Worm (Caenorhabditis elegans): ENCODE data around the gene T22H9.1.

Gene T22H9.1

DNA sequence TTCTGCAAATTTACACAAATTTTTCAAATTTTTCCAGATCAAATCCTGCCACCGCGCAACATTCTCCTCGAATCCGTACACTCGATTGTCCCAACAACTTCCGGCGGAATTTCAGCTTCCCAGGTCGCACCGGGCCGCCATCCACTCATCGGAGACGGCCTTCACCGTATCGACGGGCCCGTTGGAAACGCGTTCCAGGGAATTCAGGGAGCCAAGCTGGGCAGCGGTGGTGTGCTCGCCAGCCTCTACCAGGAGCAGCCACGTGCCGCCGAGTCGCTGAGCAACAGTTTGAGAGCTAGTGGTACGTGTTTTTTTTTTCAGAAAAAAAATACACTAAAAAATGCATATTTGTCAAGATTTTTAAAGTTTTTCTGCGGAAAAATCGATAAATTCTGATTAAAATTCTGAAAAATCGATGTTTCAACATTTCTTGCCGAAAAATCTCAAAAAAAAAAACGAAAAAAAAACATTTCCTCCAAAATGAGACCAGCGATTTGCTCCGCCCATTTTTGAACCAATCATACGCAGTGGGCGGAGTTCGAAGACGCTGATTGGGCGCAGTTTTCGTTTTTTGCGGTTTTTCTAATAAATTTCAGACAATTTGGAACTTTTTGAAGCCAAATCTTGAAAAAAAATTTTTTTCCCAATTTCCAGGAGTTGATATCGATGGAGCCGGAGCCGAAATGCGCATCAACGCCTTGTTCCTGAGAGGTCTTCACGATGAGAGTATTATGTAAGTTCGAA, 2.4 kb upstream of the T22H9.1 start:
- no peak for TF ChIP-seq unc-62 (GFP tag; optimal IDR thresholded peaks at IDR 0.05)

DNA sequence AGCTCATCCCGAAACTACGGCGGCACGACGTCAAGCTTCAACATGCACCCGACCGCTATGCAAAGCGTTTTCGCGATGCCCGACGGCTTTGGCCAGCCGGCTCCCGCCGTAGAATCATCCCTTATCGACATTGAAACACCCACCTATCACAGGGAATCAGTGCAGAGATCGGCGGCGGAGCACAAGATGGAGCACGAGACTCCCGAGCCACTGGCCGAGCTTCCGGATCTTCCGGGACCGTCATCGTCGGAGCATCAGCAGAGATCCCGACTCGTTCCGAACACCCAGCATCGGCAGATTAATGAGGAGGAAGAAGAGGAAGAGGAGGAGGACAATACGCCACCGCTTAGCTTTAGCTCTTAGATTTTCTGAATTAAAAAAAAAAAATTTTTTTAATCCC, 1.1 kb upstream of the T22H9.1 start:
- TF ChIP-seq unc-62 (GFP tag; optimal IDR thresholded peaks at IDR 0.05), result no peak

DNA sequence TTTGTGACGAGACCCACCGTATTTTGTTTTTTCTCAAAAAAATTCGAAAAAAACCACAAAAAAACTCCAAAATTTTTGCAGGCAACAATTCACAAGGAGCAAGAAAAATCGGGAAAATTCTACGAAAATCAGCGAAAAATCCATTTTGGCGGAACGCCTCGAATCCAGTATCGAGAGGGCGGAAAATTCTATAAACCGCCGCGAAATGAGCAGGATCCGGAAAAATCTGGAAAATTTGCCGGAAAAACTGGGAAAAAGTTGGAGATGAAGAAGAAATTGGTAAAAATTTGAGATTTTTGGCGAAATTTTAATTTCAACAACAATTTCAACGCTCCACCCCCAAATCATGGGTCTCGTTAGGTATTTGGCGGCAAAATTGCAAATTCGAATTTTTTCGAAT, 502 bp downstream of the T22H9.1 start:
- no peak for TF ChIP-seq unc-62 (GFP tag; optimal IDR thresholded peaks at IDR 0.05)

DNA sequence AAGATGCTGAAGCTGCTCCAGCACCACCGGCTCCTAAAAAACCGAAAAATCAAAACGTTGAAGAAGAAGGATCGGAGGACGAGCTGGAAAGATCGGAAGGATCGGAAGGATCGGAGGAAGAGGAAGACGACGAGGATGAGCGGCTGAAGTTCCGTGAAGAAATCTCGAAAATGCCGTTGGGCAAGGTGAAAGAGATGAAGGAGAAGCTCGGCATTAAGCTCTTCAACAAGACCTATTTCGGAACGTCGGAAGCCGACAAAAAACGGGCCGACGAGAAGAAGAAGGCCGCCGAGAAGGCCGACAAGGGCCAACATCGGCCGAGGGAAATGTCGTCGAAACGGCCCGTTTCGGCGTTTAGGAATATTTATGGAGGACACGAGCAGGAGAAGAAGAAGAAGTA, 1.7 kb downstream of the T22H9.1 start:
- no peak for TF ChIP-seq unc-62 (GFP tag; optimal IDR thresholded peaks at IDR 0.05)

DNA sequence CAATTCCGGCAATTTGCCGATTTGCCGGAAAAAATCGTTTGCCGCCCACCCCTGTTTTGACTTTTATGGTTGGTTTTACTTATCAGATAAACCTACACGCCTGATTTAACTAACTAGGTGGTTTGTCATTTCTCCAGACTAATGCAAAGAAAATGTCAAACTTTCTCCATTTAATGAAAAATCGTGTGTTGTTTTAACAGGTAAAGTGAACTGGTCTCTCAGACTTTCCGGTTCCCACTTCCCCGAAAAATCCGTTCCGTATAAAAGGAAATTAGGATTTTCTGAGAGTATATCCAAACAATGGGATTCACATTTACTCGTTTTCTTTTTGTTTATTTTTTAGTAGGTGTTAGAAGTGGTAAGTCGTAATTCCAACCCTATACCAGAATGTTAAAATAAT, 5.1 kb downstream of the T22H9.1 start, which contains the start of gene mltn-6:
mltn-6 (plus strand) TSS at position 301 of the 400 bp plus-strand sequence.
- no peak for TF ChIP-seq unc-62 (GFP tag; optimal IDR thresholded peaks at IDR 0.05)

DNA sequence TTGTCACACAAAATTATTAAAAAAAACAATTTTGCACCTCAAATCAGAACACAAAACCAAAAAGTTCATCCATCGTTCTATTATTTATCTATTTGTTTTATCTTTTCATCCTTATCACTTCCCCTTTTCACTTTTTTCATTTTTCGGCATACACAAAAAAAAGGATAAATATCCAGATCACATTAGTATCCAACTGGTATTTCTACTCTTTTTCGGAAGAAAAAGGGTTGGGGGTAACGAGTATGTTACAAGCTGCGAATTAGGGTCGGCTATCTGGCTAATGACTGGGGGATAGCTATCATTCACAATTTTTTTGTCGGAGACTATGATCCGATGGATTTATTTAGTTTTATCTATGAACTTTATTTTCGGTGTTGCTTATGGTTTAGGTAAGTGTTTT, 10.5 kb downstream of the T22H9.1 start, which contains the start of gene mltn-7:
mltn-7 (plus strand) TSS at position 301 of the 400 bp plus-strand sequence.
- no peak for TF ChIP-seq unc-62 (GFP tag; optimal IDR thresholded peaks at IDR 0.05)

DNA sequence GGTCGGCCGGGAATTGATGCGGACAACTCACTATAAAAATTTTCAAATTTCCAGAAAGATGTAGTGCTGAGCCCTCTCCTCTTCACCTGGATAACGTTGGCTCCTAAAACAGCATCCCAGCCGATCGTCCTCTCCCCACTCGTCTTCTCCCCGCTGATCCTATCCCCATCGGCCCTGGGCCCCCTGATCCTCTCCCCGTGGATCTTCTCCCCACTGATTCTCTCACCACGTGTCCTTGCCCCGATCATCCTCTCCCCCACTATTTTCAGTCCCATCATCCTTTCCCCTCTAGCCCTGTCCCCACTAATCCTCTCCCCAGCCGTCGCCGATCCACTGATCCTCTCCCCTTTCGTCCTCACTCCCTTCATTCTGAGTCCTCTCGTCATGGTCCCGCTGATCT, 13.6 kb downstream of the T22H9.1 start:
- no peak for TF ChIP-seq unc-62 (GFP tag; optimal IDR thresholded peaks at IDR 0.05)

DNA sequence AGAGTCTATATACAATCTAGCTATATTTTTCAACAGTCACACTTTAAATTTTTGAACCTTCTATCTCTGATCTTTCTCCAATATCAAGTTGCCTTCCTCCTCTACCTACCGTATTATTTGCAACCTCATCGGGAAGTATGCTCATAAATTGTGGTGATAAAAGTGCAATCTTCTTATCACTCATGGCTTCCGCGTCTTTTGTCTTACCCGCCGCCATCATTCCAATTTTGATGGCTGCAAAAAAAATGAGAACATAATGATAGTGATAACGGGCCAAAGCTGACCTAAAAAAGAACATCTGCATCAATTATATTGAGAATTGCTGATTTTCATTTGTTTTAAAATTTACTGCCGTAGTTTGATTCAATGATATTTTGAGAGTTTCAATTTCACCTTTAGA, 17.2 kb downstream of the T22H9.1 start:
- TF ChIP-seq unc-62 (GFP tag; optimal IDR thresholded peaks at IDR 0.05), result no peak

DNA sequence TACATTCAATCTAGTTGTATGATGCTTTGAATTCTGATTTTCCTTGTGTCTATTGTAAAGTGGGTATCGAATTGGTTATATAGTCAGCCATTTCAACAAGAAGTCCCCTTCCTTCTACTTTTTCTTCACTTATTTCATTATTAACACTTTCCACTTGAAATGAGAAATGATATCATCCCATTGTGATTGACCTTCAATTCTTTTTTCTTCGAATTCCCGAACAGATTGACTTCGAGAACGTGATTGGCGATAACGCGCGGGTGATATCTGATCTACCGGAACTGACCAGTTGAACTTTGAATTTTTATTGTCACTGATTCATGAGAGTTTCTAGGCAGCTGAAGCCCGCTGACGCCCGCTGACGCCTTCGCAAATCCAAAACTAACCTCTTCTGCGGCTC, 18.7 kb downstream of the T22H9.1 start:
- TF ChIP-seq unc-62 (GFP tag; optimal IDR thresholded peaks at IDR 0.05), result no peak

DNA sequence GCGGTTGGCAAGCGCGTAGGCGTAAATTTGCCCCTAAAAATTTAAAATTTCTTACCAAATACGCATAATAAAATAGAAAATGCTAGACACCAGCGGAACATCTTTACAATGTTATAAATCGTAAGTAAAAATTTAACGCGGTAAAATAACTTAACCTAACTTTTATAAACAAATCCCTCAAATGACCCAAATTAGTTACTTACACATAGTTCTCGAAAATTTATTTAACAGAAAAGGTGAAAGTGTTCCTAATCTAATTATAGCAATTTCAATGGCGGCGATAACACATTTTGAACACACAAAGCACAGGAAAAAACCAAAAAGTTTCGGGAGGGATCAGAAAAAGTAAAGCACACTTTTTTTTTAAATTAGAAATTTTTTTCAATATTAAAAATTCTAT, 20.6 kb downstream of the T22H9.1 start, which contains the start of gene mltn-8:
mltn-8 (minus strand) TSS at position 101 of the 400 bp plus-strand sequence.
- no peak for TF ChIP-seq unc-62 (GFP tag; optimal IDR thresholded peaks at IDR 0.05)

DNA sequence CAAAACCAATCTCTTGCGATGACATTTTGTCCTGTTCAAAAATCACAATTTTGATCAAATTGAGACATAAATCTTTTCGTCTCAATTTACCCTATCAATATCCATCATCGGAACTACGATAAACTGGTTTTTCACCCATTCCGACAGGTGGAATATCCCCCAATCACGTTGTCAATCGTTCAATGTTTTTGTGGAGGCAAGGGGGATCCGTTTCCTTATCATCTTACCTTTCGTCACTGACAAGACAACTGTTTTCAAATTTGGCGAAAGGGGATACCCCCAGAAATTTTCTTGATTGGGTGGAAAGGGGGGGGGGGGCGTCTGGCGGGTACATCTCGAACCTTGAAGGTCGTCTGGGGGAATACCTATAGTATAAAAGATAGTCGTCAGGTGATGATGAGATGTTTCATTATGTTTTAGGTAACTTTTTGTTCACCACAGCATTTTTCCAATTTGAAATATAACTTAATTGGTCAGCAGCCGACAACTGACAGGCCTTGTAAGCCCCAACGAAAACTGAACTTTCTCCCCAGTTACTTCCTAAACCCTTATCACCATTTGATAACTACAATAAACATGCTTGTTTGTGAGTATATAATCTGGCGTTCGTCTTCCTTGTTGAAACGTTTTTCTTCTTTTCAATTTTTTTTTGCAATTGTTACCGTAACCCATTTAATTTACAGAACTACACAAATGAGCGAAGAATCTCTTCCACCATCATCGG, 21.8 kb downstream of the T22H9.1 start, which contains the start of gene ZK6.8:
ZK6.8 (plus strand) TSS at position 682 of the 724 bp plus-strand sequence.
- TF ChIP-seq unc-62 (GFP tag; optimal IDR thresholded peaks at IDR 0.05), result no peak

DNA sequence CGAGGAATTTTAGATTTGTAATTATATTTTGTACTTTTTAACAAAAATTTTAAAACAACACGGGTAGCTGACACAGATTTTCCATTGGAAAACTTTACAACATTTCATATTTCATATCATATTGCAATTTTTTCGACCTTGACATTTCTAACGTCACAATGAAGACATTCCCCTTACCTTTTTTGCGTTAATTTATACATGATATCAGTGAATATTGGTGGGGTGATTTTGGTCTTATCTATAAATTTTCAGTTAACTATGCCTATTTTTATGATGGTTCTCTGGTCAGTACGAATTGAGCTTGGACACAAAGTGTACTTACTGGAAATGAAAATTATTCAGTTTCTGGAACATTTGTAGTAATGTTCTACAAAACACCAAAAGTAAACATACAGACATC, 24.9 kb downstream of the T22H9.1 start:
- TF ChIP-seq unc-62 (GFP tag; optimal IDR thresholded peaks at IDR 0.05), result no peak

DNA sequence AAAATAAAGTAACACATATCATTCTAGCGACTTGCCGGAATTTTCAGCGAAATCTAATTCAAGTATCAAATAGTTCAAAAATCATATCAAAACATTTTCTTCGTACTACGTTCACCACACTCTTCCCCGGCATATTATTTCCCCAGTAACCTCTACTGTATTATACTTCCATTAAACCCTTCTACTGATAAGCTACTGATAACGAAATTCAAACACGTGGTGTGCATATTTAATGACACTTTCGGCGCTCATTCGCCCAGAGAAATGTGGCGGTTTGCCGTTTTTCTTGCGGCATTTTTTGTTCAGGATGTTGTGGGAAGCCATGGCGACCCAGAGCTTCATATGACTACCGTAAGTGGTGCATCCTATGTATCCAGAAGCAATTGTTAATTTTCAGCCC, 25.9 kb downstream of the T22H9.1 start, which contains the start of gene lipl-5:
lipl-5 (plus strand) TSS at position 259 of the 400 bp plus-strand sequence.
- no peak for TF ChIP-seq unc-62 (GFP tag; optimal IDR thresholded peaks at IDR 0.05)

DNA sequence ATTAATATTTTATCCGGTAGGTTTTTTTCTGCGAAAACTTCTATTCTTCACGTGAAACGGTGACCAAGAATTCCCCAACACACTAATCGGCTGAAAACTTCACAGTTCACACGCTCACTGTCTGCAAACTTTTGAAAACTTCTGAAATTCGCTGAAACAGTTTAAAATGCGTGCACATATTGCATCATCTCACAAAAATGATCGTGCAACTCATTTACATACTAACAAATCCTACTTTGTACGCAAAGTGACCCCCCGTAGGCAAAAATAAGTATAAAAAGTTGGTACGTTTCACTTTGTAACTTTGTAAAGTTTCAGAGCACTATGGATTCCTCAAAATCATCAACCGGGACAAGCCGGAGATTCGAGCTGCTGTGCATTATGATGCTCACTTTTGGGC, 28.8 kb downstream of the T22H9.1 start, which contains the start of gene ZK6.6:
ZK6.6 (plus strand) TSS at position 301 of the 400 bp plus-strand sequence.
- TF ChIP-seq unc-62 (GFP tag; optimal IDR thresholded peaks at IDR 0.05), result no peak

DNA sequence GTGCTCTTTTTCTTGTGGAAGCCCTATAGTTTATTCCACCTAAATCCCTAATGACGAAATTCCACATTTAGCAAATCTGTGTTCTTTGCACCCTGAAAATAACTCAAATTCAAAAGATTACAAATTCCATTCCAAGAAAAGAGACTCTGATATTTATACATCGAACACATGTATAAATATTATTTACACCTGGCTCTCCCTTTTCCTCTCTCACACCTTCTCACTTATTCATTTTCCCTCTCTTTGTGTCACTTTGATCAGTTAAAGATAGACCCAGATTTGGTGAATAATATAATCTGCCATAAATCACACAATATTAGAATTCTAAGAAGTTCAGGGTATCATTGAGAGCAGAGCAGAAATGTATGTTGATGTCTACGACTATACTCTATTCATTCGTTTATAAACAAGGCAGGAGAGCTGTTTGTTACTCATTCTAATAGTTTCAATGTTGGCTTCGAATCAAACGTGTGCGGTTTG, 32.7 kb downstream of the T22H9.1 start, which contains the start of gene nhr-254:
nhr-254 (plus strand) TSS at position 430 of the 480 bp plus-strand sequence.
- TF ChIP-seq unc-62 (GFP tag; optimal IDR thresholded peaks at IDR 0.05), result no peak

DNA sequence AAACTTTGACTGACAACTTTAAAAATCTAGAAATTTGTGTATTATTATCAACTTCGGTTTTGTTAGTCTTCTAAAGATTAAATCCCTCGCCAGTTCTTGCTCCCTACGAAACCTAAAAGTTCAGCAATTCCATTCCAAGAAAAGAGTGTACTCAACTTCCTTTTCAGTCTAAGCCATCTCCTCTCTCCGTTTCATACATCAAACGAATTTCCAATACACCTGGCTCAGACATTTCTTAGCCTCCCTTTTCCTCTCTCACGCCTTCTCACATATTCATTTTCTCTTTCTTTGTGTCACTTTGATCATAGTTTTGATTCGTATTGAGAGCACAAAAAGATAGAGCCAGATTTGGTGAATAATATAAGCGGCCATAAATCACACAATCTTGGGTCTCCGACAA, 36.7 kb downstream of the T22H9.1 start, which contains the start of gene nhr-253:
nhr-253 (plus strand) TSS at position 285 of the 400 bp plus-strand sequence.
- TF ChIP-seq unc-62 (GFP tag; optimal IDR thresholded peaks at IDR 0.05), result no peak

All from whole organism, dauer.